Worm (Caenorhabditis elegans) whole organism, L4/young adult: Measurements from ENCODE around the gene T23F11.2.

Experiments used
- W03F9.2 ChIP-seq: fragments of 150-350 bp; optimal IDR thresholded peaks from 2 replicates; lab custom pipeline; 2014; ENCODE audit warnings: missing biosample characterization, missing genetic modification characterization
- dao-5 ChIP-seq: sonication (generic microtip); optimal IDR thresholded peaks from 2 replicates; lab custom pipeline; 2016; ENCODE audit warnings: missing genotype, missing genetic modification characterization, moderate library complexity, missing compliant biosample characterization
- him-1 ChIP-seq: sonication (generic microtip); optimal IDR thresholded peaks from 2 replicates; lab custom pipeline; 2016; ENCODE audit warnings: missing genotype, missing genetic modification reagents, missing genetic modification characterization, missing compliant biosample characterization

DNA sequence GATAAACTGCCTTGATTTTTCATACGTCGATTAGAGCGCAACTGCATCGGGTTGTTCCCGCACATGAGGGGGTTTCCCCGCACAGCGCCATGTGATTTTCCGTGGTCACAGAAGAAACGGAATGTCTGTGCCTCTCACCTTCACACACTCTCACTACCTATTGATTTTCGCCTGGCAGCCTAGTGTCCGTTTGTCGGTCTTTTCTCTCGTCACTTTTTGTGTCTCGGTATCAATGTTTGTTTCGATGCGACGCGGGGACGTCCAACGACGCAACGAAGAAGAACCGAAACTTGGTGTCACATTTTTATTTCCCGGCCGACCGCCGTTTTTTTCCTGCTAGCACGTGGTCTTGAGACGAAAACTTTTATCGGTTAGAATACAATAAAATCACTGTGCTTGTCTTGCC is 5.9 kb downstream of the T23F11.2 start:
- TF ChIP-seq him-1 (tag; lab: Kevin White, UChicago) (peak; percentile 89), W03F9.2 (tag; lab: Kevin White, UChicago) (peak; percentile 57), dao-5 (tag; lab: Kevin White, UChicago) (no peak)
